Fruit fly (Drosophila melanogaster) whole organism, embryonic: Measurements from ENCODE around the gene Calr.

Experiments
- Abd-B ChIP-seq: fragments of 200-800 bp; sonication (Bioruptor generic); optimal IDR thresholded peaks from 2 replicates; lab custom pipeline; 2018; ENCODE audit warnings: missing biosample characterization, mild to moderate bottlenecking, missing genetic modification characterization, moderate library complexity
- Bdp1 ChIP-seq: fragments of 200-800 bp; sonication (Bioruptor generic); optimal IDR thresholded peaks from 3 replicates; lab custom pipeline; 2016; ENCODE audit warnings: missing biosample characterization, missing genetic modification characterization
- CG10959 ChIP-seq: fragments of 200-800 bp; sonication (Bioruptor generic); IDR thresholded peaks from 2 replicates; pipeline ENCODE4 v1.3.6; 2022; ENCODE audit warnings: missing biosample characterization, missing genetic modification characterization
- CG11247 ChIP-seq: fragments of 200-800 bp; sonication (Bioruptor generic); IDR thresholded peaks from 2 replicates; pipeline ENCODE4 v1.3.6; 2022; ENCODE audit warnings: missing biosample characterization, missing genetic modification characterization
- CG11504 ChIP-seq: fragments of 200-800 bp; sonication (Bioruptor generic); optimal IDR thresholded peaks from 3 replicates; lab custom pipeline; 2019; ENCODE audit warnings: missing biosample characterization, mild to moderate bottlenecking, missing genetic modification characterization, moderate library complexity
- CG13624 ChIP-seq: fragments of 200-800 bp; sonication (Bioruptor generic); optimal IDR thresholded peaks from 2 replicates; lab custom pipeline; 2016; ENCODE audit warnings: missing biosample characterization, missing genetic modification characterization
- CG16863 ChIP-seq: fragments of 200-800 bp; sonication (Bioruptor generic); optimal IDR thresholded peaks from 3 replicates; lab custom pipeline; 2016; ENCODE audit warnings: missing biosample characterization, missing genetic modification characterization
- CG17186 ChIP-seq: fragments of 200-800 bp; sonication (Bioruptor generic); optimal IDR thresholded peaks from 3 replicates; lab custom pipeline; 2017; ENCODE audit warnings: missing biosample characterization, missing genetic modification reagents, missing genetic modification characterization
- CG17361 ChIP-seq: fragments of 200-800 bp; sonication (Bioruptor generic); IDR thresholded peaks from 3 replicates; pipeline ENCODE4 v1.3.6; 2022; ENCODE audit warnings: missing biosample characterization, missing genetic modification characterization
- CG1792 ChIP-seq: fragments of 200-800 bp; sonication (Bioruptor generic); optimal IDR thresholded peaks from 2 replicates; lab custom pipeline; 2016; ENCODE audit warnings: missing biosample characterization, missing genetic modification characterization
- CG2116 ChIP-seq: fragments of 200-800 bp; sonication (Bioruptor generic); optimal IDR thresholded peaks from 3 replicates; lab custom pipeline; 2018; ENCODE audit warnings: missing biosample characterization, mild to moderate bottlenecking, missing genetic modification characterization
- CG2199 ChIP-seq: fragments of 200-800 bp; sonication (Bioruptor generic); IDR thresholded peaks from 3 replicates; pipeline ENCODE4 v1.3.6; 2022; ENCODE audit warnings: missing biosample characterization, missing genetic modification characterization
- CG2202 ChIP-seq: fragments of 200-800 bp; sonication (Bioruptor generic); optimal IDR thresholded peaks from 2 replicates; lab custom pipeline; 2018; ENCODE audit warnings: missing biosample characterization, mild to moderate bottlenecking, missing genetic modification characterization
- CG31441 ChIP-seq: fragments of 200-800 bp; sonication (Bioruptor generic); IDR thresholded peaks from 2 replicates; pipeline ENCODE4 v1.3.6; 2022; ENCODE audit warnings: missing biosample characterization, missing genetic modification characterization
- CG3281 ChIP-seq: fragments of 200-800 bp; sonication (Bioruptor generic); optimal IDR thresholded peaks from 3 replicates; lab custom pipeline; 2017; ENCODE audit warnings: missing biosample characterization, mild to moderate bottlenecking, missing genetic modification characterization
- CG3995 ChIP-seq: fragments of 200-800 bp; sonication (Bioruptor generic); optimal IDR thresholded peaks from 3 replicates; lab custom pipeline; 2016; ENCODE audit warnings: missing biosample characterization, missing genetic modification characterization
- CG42726 ChIP-seq: fragments of 200-800 bp; sonication (Bioruptor generic); IDR thresholded peaks from 2 replicates; pipeline ENCODE4 v1.3.6; 2022; ENCODE audit warnings: missing biosample characterization, missing genetic modification characterization; ENCODE audit not compliant: partially characterized antibody
- CG4730 ChIP-seq: fragments of 200-800 bp; sonication (Bioruptor generic); IDR thresholded peaks from 2 replicates; pipeline ENCODE4 v1.3.6; 2022; ENCODE audit warnings: missing biosample characterization, missing genetic modification characterization
- CG7839 ChIP-seq: fragments of 200-800 bp; sonication (Bioruptor generic); optimal IDR thresholded peaks from 3 replicates; lab custom pipeline; 2018; ENCODE audit warnings: missing biosample characterization, mild to moderate bottlenecking, missing genetic modification characterization, moderate library complexity
- CG8944 ChIP-seq: fragments of 200-800 bp; sonication (Bioruptor generic); optimal IDR thresholded peaks from 3 replicates; lab custom pipeline; 2016; ENCODE audit warnings: missing biosample characterization, missing genetic modification characterization
- CG9437 ChIP-seq: fragments of 200-800 bp; sonication (Bioruptor generic); optimal IDR thresholded peaks from 2 replicates; lab custom pipeline; 2018; ENCODE audit warnings: missing biosample characterization, mild to moderate bottlenecking, missing genetic modification characterization
- Camta ChIP-seq: fragments of 200-800 bp; sonication (Bioruptor generic); optimal IDR thresholded peaks from 2 replicates; lab custom pipeline; 2016; ENCODE audit warnings: missing biosample characterization, missing genetic modification characterization
- Deaf1 ChIP-seq: fragments of 200-800 bp; optimal IDR thresholded peaks from 3 replicates; lab custom pipeline; 2019; ENCODE audit warnings: missing biosample characterization, mild to moderate bottlenecking, missing genetic modification characterization, moderate library complexity
- Dref ChIP-seq: fragments of 200-800 bp; sonication (Bioruptor generic); IDR thresholded peaks from 2 replicates; pipeline ENCODE4 v1.3.6; 2022; ENCODE audit warnings: missing biosample characterization, missing genetic modification characterization
- HLH4C ChIP-seq: fragments of 200-800 bp; sonication (Bioruptor generic); IDR thresholded peaks from 3 replicates; pipeline ENCODE4 v1.3.6; 2022; ENCODE audit warnings: missing biosample characterization, missing genetic modification characterization; ENCODE audit not compliant: partially characterized antibody
- HmgZ ChIP-seq: fragments of 200-800 bp; sonication (Bioruptor generic); optimal IDR thresholded peaks from 2 replicates; lab custom pipeline; 2018; ENCODE audit warnings: missing biosample characterization, mild to moderate bottlenecking, missing genetic modification characterization
- Hr51 ChIP-seq, 2 experiments: fragments of 200-800 bp; sonication (Bioruptor generic); optimal IDR thresholded peaks; 2 replicates in 1 of 2; 3 replicates in 1 of 2; lab custom pipeline; 2016 to 2018; ENCODE audit warnings: missing biosample characterization in 2 of 2, missing genetic modification characterization in 2 of 2, mild to moderate bottlenecking in 1 of 2, moderate library complexity in 1 of 2
- NC2α ChIP-seq: fragments of 200-800 bp; sonication (Bioruptor generic); optimal IDR thresholded peaks from 2 replicates; lab custom pipeline; 2016; ENCODE audit warnings: missing biosample characterization, missing genetic modification characterization
- NC2β ChIP-seq: fragments of 200-800 bp; sonication (Bioruptor generic); optimal IDR thresholded peaks from 2 replicates; lab custom pipeline; 2016; ENCODE audit warnings: missing biosample characterization, missing genetic modification characterization
- Nf-YA ChIP-seq: fragments of 200-800 bp; sonication (Bioruptor generic); IDR thresholded peaks from 2 replicates; pipeline ENCODE4 v1.3.6; 2022; ENCODE audit warnings: missing biosample characterization, missing genetic modification characterization
- NfI ChIP-seq: fragments of 200-800 bp; sonication (Bioruptor generic); optimal IDR thresholded peaks from 3 replicates; lab custom pipeline; 2018; ENCODE audit warnings: missing biosample characterization, mild to moderate bottlenecking, missing genetic modification characterization, moderate library complexity
- Oaz ChIP-seq: fragments of 200-800 bp; sonication (Bioruptor generic); IDR thresholded peaks from 2 replicates; pipeline ENCODE4 v1.3.6; 2022; ENCODE audit warnings: missing biosample characterization, missing genetic modification characterization
- Rfx ChIP-seq: fragments of 200-800 bp; sonication (Bioruptor generic); IDR thresholded peaks from 2 replicates; pipeline ENCODE4 v1.3.6; 2022; ENCODE audit warnings: missing biosample characterization, missing genetic modification characterization
- Trl ChIP-seq, 3 experiments: fragments of >200 bp in 2 of 3; fragments of 200-800 bp in 1 of 3; sonication (Bioruptor generic) in 1 of 3; optimal IDR thresholded peaks; 2 replicates in 1 of 3; 3 replicates in 2 of 3; lab custom pipeline; 2016 to 2017; ENCODE audit warnings: missing biosample characterization in 1 of 3, missing genetic modification characterization in 1 of 3
- cas ChIP-seq: fragments of 200-800 bp; sonication (Bioruptor generic); IDR thresholded peaks from 2 replicates; pipeline ENCODE4 v1.3.6; 2022; ENCODE audit warnings: missing biosample characterization, missing genetic modification characterization
- danr ChIP-seq: fragments of 200-800 bp; sonication (Bioruptor generic); IDR thresholded peaks from 2 replicates; pipeline ENCODE4 v1.3.6; 2022; ENCODE audit warnings: missing biosample characterization, missing genetic modification characterization
- dmrt11E ChIP-seq: fragments of 200-800 bp; sonication (Bioruptor generic); optimal IDR thresholded peaks from 3 replicates; lab custom pipeline; 2018; ENCODE audit warnings: missing biosample characterization, mild to moderate bottlenecking, missing genetic modification characterization, moderate library complexity
- emc ChIP-seq: fragments of 200-800 bp; sonication (Bioruptor generic); optimal IDR thresholded peaks from 2 replicates; lab custom pipeline; 2016; ENCODE audit warnings: missing biosample characterization, missing genetic modification characterization
- en ChIP-seq: fragments of 200-800 bp; sonication (Bioruptor generic); optimal IDR thresholded peaks from 2 replicates; lab custom pipeline; 2016; ENCODE audit warnings: missing biosample characterization, missing genetic modification characterization
- gfzf ChIP-seq: fragments of 200-800 bp; sonication (Bioruptor generic); optimal IDR thresholded peaks from 2 replicates; lab custom pipeline; 2016; ENCODE audit warnings: missing biosample characterization, mild to moderate bottlenecking, missing genetic modification characterization, moderate library complexity
- gro ChIP-seq: fragments of 200-800 bp; sonication (Bioruptor generic); optimal IDR thresholded peaks from 2 replicates; lab custom pipeline; 2016; ENCODE audit warnings: missing biosample characterization, missing genetic modification characterization
- gt ChIP-seq: fragments of 200-800 bp; sonication (Bioruptor generic); IDR thresholded peaks from 2 replicates; pipeline ENCODE4 v1.3.6; 2022; ENCODE audit warnings: missing biosample characterization, missing genetic modification characterization
- hb ChIP-seq: fragments of 200-800 bp; sonication (Bioruptor generic); IDR thresholded peaks from 3 replicates; pipeline ENCODE4 v1.3.6; 2022; ENCODE audit warnings: missing biosample characterization, missing genetic modification characterization; ENCODE audit not compliant: partially characterized antibody
- mam ChIP-seq: fragments of 200-800 bp; sonication (Bioruptor generic); optimal IDR thresholded peaks from 3 replicates; lab custom pipeline; 2016; ENCODE audit warnings: missing biosample characterization, missing genetic modification characterization
- oc ChIP-seq: fragments of 200-800 bp; sonication (Bioruptor generic); optimal IDR thresholded peaks from 2 replicates; lab custom pipeline; 2018; ENCODE audit warnings: missing biosample characterization, mild to moderate bottlenecking, missing genetic modification characterization, moderate library complexity
- sim ChIP-seq: fragments of 200-800 bp; sonication (Bioruptor generic); IDR thresholded peaks from 2 replicates; pipeline ENCODE4 v1.3.6; 2022; ENCODE audit warnings: missing biosample characterization, missing genetic modification characterization
- slbo ChIP-seq: fragments of 200-800 bp; sonication (Bioruptor generic); IDR thresholded peaks from 2 replicates; pipeline ENCODE4 v1.3.6; 2022; ENCODE audit warnings: missing biosample characterization, missing genetic modification characterization
- ttk ChIP-seq: fragments of 200-800 bp; sonication (Bioruptor generic); IDR thresholded peaks from 2 replicates; pipeline ENCODE4 v2.1.2; 2022; ENCODE audit warnings: missing biosample characterization, missing genetic modification characterization
- vfl ChIP-seq: fragments of 200-800 bp; sonication (Bioruptor generic); optimal IDR thresholded peaks from 2 replicates; lab custom pipeline; 2016; ENCODE audit warnings: missing biosample characterization, missing genetic modification characterization
- wek ChIP-seq: fragments of 200-800 bp; sonication (Bioruptor generic); optimal IDR thresholded peaks from 3 replicates; lab custom pipeline; 2018; ENCODE audit warnings: missing biosample characterization, mild to moderate bottlenecking, missing genetic modification characterization, moderate library complexity
- zf30C ChIP-seq: fragments of 200-800 bp; sonication (Bioruptor generic); optimal IDR thresholded peaks from 3 replicates; lab custom pipeline; 2018; ENCODE audit warnings: missing biosample characterization, mild to moderate bottlenecking, missing genetic modification characterization

Gene Calr

dm6 chr3R:9590952-9591532 lies 39.6 kb downstream of the Calr start, which contains the start of the genes bocks and CG8312 (continued):
- TF ChIP-seq CG10959 (GFP tag; lab: Robert Waterston, UW) (no peak), CG17361 (GFP tag; lab: Robert Waterston, UW) (no peak), Abd-B (GFP tag; lab: Kevin White, UChicago) (peak; percentile 34), hb (no peak), CG1792 (peak; percentile 44), en (GFP tag; lab: Kevin White, UChicago) (no peak), CG11504 (tag; lab: Kevin White, UChicago) (no peak), CG3281 (GFP tag; lab: Kevin White, UChicago) (peak; percentile 19), vfl (GFP tag; lab: Kevin White, UChicago) (no peak), ttk (no peak), CG2116 (GFP tag; lab: Kevin White, UChicago) (peak; percentile 92), dmrt11E (tag; lab: Kevin White, UChicago) (peak; percentile 16), CG2199 (GFP tag; lab: Robert Waterston, UW) (no peak), CG17186 (peak; percentile 77), oc (no peak), CG4730 (GFP tag; lab: Robert Waterston, UW) (no peak), Camta (peak; percentile 57), slbo (GFP tag; lab: Robert Waterston, UW) (no peak), CG11247 (GFP tag; lab: Robert Waterston, UW) (no peak), CG7839 (peak; percentile 31), Rfx (GFP tag; lab: Robert Waterston, UW) (no peak), mam (GFP tag; lab: Kevin White, UChicago) (peak; percentile 65), zf30C (GFP tag; lab: Kevin White, UChicago) (no peak), sim (GFP tag; lab: Robert Waterston, UW) (no peak), cas (GFP tag; lab: Robert Waterston, UW) (no peak), emc (GFP tag; lab: Kevin White, UChicago) (no peak), Dref (GFP tag; lab: Robert Waterston, UW) (no peak), gro (GFP tag; lab: Kevin White, UChicago) (peak; percentile 69), Nf-YA (GFP tag; lab: Robert Waterston, UW) (no peak), Deaf1 (tag; lab: Kevin White, UChicago) (peak; percentile 21), CG8944 (GFP tag; lab: Kevin White, UChicago) (peak; percentile 5), Oaz (GFP tag; lab: Robert Waterston, UW) (no peak), HmgZ (peak; percentile 33), Hr51 (GFP tag; optimal IDR thresholded peaks at IDR 0.05; lab: Kevin White, UChicago) (peak in 1 of 2 experiments; percentile 33), NC2β (GFP tag; lab: Kevin White, UChicago) (peak; percentile 77), CG31441 (no peak), CG16863 (GFP tag; lab: Kevin White, UChicago) (no peak), Bdp1 (GFP tag; lab: Kevin White, UChicago) (peak; percentile 26), CG9437 (GFP tag; lab: Kevin White, UChicago) (no peak), NfI (peak; percentile 26), gfzf (GFP tag; lab: Kevin White, UChicago) (peak; percentile 95), Trl (optimal IDR thresholded peaks at IDR 0.05; lab: Kevin White, UChicago) (no peak), Trl (GFP tag; optimal IDR thresholded peaks at IDR 0.05; lab: Kevin White, UChicago) (peak; percentile 63), HLH4C (GFP tag; lab: Robert Waterston, UW) (no peak), CG42726 (GFP tag; lab: Robert Waterston, UW) (no peak), gt (GFP tag; lab: Robert Waterston, UW) (no peak), CG2202 (tag; lab: Kevin White, UChicago) (no peak), CG3995 (GFP tag; lab: Kevin White, UChicago) (peak; percentile 88), NC2α (GFP tag; lab: Kevin White, UChicago) (no peak), CG13624 (GFP tag; lab: Kevin White, UChicago) (peak; percentile 79), wek (GFP tag; lab: Kevin White, UChicago) (no peak), danr (no peak)
